Fruit fly (Drosophila melanogaster): ENCODE measurements around the gene rdgA.

Gene rdgA

DNA sequence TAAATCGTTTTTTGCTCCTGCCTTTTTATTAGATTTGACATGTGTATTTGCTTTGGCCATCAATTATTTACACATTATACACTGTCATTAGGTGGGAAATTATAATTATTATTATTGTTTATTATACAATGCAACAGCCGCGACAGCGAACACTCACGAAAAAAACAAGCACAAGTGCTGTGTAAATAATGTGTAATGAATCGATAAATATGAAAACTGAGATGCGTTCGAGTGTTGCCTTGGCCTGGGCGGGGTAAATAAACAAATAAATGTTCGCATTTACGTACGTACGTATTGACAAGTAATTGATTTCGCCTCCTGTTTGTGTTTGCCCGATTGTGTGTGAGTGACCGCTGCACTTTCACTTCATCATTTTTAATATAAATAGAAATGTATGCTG, 48.2 kb upstream of the rdgA start:
- no peak for TF ChIP-seq scrt (GFP tag; optimal IDR thresholded peaks at IDR 0.05)
- no peak for TF ChIP-seq Elba2 (GFP tag; optimal IDR thresholded peaks at IDR 0.05)
- TF ChIP-seq sens (GFP tag): peak; percentile 60
- peak; percentile 8 for TF ChIP-seq ATbp (GFP tag; optimal IDR thresholded peaks at IDR 0.05)

DNA sequence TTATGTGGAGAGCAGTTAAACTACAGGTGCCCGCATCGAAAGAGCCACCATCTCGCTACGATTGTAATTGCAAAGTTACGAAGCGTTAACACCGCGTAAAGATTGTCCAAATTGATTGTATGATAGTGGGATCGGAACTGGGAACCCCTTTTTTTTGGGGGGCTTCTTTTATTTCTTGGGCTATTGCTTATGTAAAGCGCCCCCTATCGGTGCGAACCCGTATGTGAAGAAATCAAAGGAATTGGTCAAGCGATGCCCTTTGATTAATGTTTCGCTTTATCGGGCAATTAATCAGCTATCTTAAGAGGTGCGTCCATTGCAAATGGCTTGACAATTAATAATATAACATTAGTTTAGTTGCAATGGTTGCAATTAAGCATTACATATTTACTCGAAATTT, 47.4 kb upstream of the rdgA start:
- TF ChIP-seq CG17328 (GFP tag; IDR thresholded peaks at IDR 0.05) (no peak), Pdp1 (GFP tag; optimal IDR thresholded peaks at IDR 0.05) (no peak), Dll (GFP tag; IDR thresholded peaks at IDR 0.05; ENCODE audit: partially characterized antibody) (no peak), CTCF (GFP tag; optimal IDR thresholded peaks at IDR 0.05) (peak; percentile 81), toy (GFP tag; IDR thresholded peaks at IDR 0.05) (no peak)

DNA sequence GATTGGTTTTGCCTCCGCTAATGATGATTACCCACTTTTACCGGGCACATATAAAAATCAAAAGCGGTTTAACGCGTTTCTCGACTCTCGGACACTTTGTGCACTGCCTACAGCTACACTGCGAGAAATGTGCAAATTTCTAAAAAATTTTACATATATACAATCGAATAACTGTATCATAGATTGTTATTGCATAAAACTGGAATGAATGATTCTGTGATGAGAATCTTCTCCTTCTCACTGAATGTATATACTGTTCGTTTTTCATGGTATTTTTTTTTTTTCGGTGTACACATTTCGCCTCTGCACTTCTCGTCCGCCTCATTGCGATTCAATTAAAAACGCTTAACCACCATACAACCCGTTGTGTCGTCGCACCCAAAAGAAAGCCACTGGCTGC, 45.6 kb upstream of the rdgA start:
- TF ChIP-seq CG14014 (GFP tag; IDR thresholded peaks at IDR 0.05): no peak
- no peak for TF ChIP-seq sc (optimal IDR thresholded peaks at IDR 0.05)
- TF ChIP-seq sc (GFP tag; optimal IDR thresholded peaks at IDR 0.05): peak; percentile 8
- peak; percentile 65 for TF ChIP-seq CG10979 (tag; optimal IDR thresholded peaks at IDR 0.05)
- no peak for TF ChIP-seq p53 (GFP tag; optimal IDR thresholded peaks at IDR 0.05)
- TF ChIP-seq CG43689 (GFP tag; IDR thresholded peaks at IDR 0.05): no peak
- no peak for TF ChIP-seq Mes4 (GFP tag; optimal IDR thresholded peaks at IDR 0.05)
- peak; percentile 48 for TF ChIP-seq CoRest (tag; optimal IDR thresholded peaks at IDR 0.05)
- TF ChIP-seq kah (GFP tag; optimal IDR thresholded peaks at IDR 0.05): peak; percentile 13
- TF ChIP-seq tgo (GFP tag; IDR thresholded peaks at IDR 0.05): peak; percentile 21; the same call in 1 of the 3 replicates
- peak; percentile 17 for TF ChIP-seq Hsf (GFP tag; optimal IDR thresholded peaks at IDR 0.05)
- TF ChIP-seq Tbp (GFP tag; optimal IDR thresholded peaks at IDR 0.05): no peak
- peak in 1 of 3 experiments; percentile 7 for TF ChIP-seq lola (GFP tag; optimal IDR thresholded peaks at IDR 0.05)
- TF ChIP-seq gem (tag; optimal IDR thresholded peaks at IDR 0.05): peak; percentile 61
- no peak for TF ChIP-seq hkb (optimal IDR thresholded peaks at IDR 0.05)
- peak; percentile 49; the same call in 1 of the 2 replicates for TF ChIP-seq hkb (GFP tag; IDR thresholded peaks at IDR 0.05)
- TF ChIP-seq row (GFP tag; IDR thresholded peaks at IDR 0.05): peak; percentile 34; the same call in 1 of the 3 replicates
- TF ChIP-seq CG17359 (tag; optimal IDR thresholded peaks at IDR 0.05): peak; percentile 68
- TF ChIP-seq Hey (tag; optimal IDR thresholded peaks at IDR 0.05): no peak
- TF ChIP-seq CG2712 (tag; optimal IDR thresholded peaks at IDR 0.05): peak; percentile 38
- TF ChIP-seq eve (GFP tag; optimal IDR thresholded peaks at IDR 0.05): peak in 1 of 2 experiments; percentile 4
- TF ChIP-seq sisA (GFP tag; IDR thresholded peaks at IDR 0.05): peak; percentile 65
- TF ChIP-seq CG1602 (GFP tag; optimal IDR thresholded peaks at IDR 0.05): peak; percentile 24
- no peak for TF ChIP-seq ham (GFP tag; IDR thresholded peaks at IDR 0.05)
- TF ChIP-seq CG18262 (tag; optimal IDR thresholded peaks at IDR 0.05): peak; percentile 28
- TF ChIP-seq CG10209 (GFP tag; optimal IDR thresholded peaks at IDR 0.05): peak; percentile 11
- peak in 1 of 2 experiments; percentile 37 for TF ChIP-seq dpn (GFP tag; optimal IDR thresholded peaks at IDR 0.05)
- no peak for TF ChIP-seq Dref (GFP tag; IDR thresholded peaks at IDR 0.05)
- peak; percentile 7 for TF ChIP-seq CG8924 (tag; optimal IDR thresholded peaks at IDR 0.05)
- TF ChIP-seq CG3847 (GFP tag; IDR thresholded peaks at IDR 0.05): no peak
- TF ChIP-seq ind (GFP tag; optimal IDR thresholded peaks at IDR 0.05): peak; percentile 38
- TF ChIP-seq Eip74EF (GFP tag; optimal IDR thresholded peaks at IDR 0.05): peak in 1 of 2 experiments; percentile 19
- TF ChIP-seq CG2678 (tag; optimal IDR thresholded peaks at IDR 0.05): peak; percentile 56
- TF ChIP-seq chinmo (GFP tag; IDR thresholded peaks at IDR 0.05; ENCODE audit: partially characterized antibody): no peak
- peak; percentile 29 for TF ChIP-seq dmrt11E (tag; optimal IDR thresholded peaks at IDR 0.05)
- TF ChIP-seq Rx (GFP tag; IDR thresholded peaks at IDR 0.05): peak; percentile 14; the same call in 1 of the 2 replicates
- TF ChIP-seq Ets97D (GFP tag; optimal IDR thresholded peaks at IDR 0.05): no peak
- TF ChIP-seq CG11504 (tag; optimal IDR thresholded peaks at IDR 0.05): peak; percentile 67
- peak; percentile 39 for TF ChIP-seq CG12391 (tag; optimal IDR thresholded peaks at IDR 0.05)
- TF ChIP-seq zfh2 (GFP tag; optimal IDR thresholded peaks at IDR 0.05): no peak

Data from whole organism, embryonic.